Comparison of ENCODE assay signal across 1 fruit fly cellular context in the genomic region with DNA sequence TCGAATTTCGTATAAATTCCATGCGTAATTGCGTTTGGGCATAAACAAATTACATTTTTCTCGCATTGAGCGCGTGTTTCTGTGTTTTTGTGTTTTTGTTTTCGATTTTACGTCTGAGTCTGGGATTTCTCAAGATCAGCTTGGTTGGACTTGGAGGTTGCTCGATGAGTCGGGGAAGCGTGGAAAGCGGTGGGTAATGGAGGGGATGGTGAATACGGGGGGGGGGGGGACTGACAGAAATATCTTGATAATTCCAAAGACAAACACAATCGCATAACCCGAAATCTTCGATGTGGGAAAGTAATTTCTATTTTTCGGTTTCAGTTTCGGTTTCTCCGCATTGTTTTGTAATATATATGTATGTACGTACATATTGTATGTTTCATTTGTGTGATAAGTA.
TF ChIP-seq lines count a peak whose summit lies in the region.

No protein-coding gene starts in this region.

TF ChIP-seq in whole organism, embryonic, 481 proteins besides CTCF, POLR2A, EP300 and RAD21 (continued from another document):
- TF ChIP-seq Sox100B (GFP tag; optimal IDR thresholded peaks at IDR 0.05; lab: Kevin White, UChicago) (no peak), Spps (tag; optimal IDR thresholded peaks at IDR 0.05; lab: Kevin White, UChicago) (no peak), CG11398 (GFP tag; optimal IDR thresholded peaks at IDR 0.05; lab: Kevin White, UChicago) (no peak), cwo (GFP tag; optimal IDR thresholded peaks at IDR 0.05; lab: Kevin White, UChicago) (no peak), Dip2 (GFP tag; IDR thresholded peaks at IDR 0.05; lab: Robert Waterston, UW) (no peak), Xrp1 (GFP tag; IDR thresholded peaks at IDR 0.05; lab: Robert Waterston, UW) (0 out of 2 replicates have a peak, but pooled peaks have one; percentile 5), CG2199 (GFP tag; IDR thresholded peaks at IDR 0.05; lab: Robert Waterston, UW) (0 out of 3 replicates have a peak, but pooled peaks have one; percentile 30), tll (GFP tag; optimal IDR thresholded peaks at IDR 0.05; lab: Kevin White, UChicago) (no peak), CG17361 (GFP tag; IDR thresholded peaks at IDR 0.05; lab: Robert Waterston, UW) (no peak), CG15479 (GFP tag; optimal IDR thresholded peaks at IDR 0.05; lab: Kevin White, UChicago) (no peak), otp (GFP tag; IDR thresholded peaks at IDR 0.05; lab: Robert Waterston, UW) (peak; percentile 62; the same call in 1 of the 3 replicates), Opbp (GFP tag; IDR thresholded peaks at IDR 0.05; lab: Robert Waterston, UW; ENCODE audit: partially characterized antibody) (no peak), CG5953 (GFP tag; IDR thresholded peaks at IDR 0.05; lab: Robert Waterston, UW) (no peak), BtbVII (GFP tag; optimal IDR thresholded peaks at IDR 0.05; lab: Kevin White, UChicago) (no peak), crol (GFP tag; IDR thresholded peaks at IDR 0.05; lab: Robert Waterston, UW) (peak; percentile 84), zf30C (GFP tag; optimal IDR thresholded peaks at IDR 0.05; lab: Kevin White, UChicago) (no peak), CG4328 (GFP tag; optimal IDR thresholded peaks at IDR 0.05; lab: Kevin White, UChicago) (no peak), CG9215 (GFP tag; IDR thresholded peaks at IDR 0.05; lab: Robert Waterston, UW) (no peak), Hr51 (GFP tag; optimal IDR thresholded peaks at IDR 0.05; lab: Kevin White, UChicago) (no peak), CG17328 (GFP tag; IDR thresholded peaks at IDR 0.05; lab: Robert Waterston, UW) (no peak)
